Fruit fly (Drosophila melanogaster) whole organism, wandering third instar larva: ENCODE data around the gene Mst36Fa.

Experiments used
- CrebA ChIP-seq: fragments of 200-800 bp; sonication (Bioruptor generic); optimal IDR thresholded peaks from 2 replicates; lab custom pipeline; 2016; ENCODE audit warnings: missing biosample characterization, mild to moderate bottlenecking, missing genetic modification characterization, borderline replicate concordance
- Hr78 ChIP-seq: fragments of >200 bp; optimal IDR thresholded peaks from 2 replicates; lab custom pipeline; 2017; ENCODE audit warnings: missing biosample characterization, missing genetic modification characterization
- Mio ChIP-seq: sonication (Bioruptor generic); optimal IDR thresholded peaks from 2 replicates; lab custom pipeline; 2016; ENCODE audit warnings: missing biosample characterization, missing genetic modification characterization
- Myc ChIP-seq: fragments of >200 bp; optimal IDR thresholded peaks from 2 replicates; lab custom pipeline; 2017
- OdsH ChIP-seq: fragments of 200-800 bp; sonication (Bioruptor generic); optimal IDR thresholded peaks from 2 replicates; lab custom pipeline; 2016; ENCODE audit warnings: missing biosample characterization, mild to moderate bottlenecking, missing genetic modification characterization
- fru ChIP-seq: fragments of 200-800 bp; sonication (Bioruptor generic); optimal IDR thresholded peaks from 3 replicates; lab custom pipeline; 2016; ENCODE audit warnings: missing biosample characterization, mild to moderate bottlenecking, missing genetic modification characterization
- h ChIP-seq: fragments of 200-800 bp; sonication (Bioruptor generic); optimal IDR thresholded peaks from 3 replicates; lab custom pipeline; 2016; ENCODE audit warnings: missing biosample characterization, mild to moderate bottlenecking, missing genetic modification characterization
- psq ChIP-seq: fragments of 200-800 bp; sonication (Bioruptor generic); optimal IDR thresholded peaks from 3 replicates; lab custom pipeline; 2017; ENCODE audit warnings: missing biosample characterization, mild to moderate bottlenecking, missing genetic modification characterization, moderate library complexity
- rgr ChIP-seq: fragments of 200-800 bp; sonication (Bioruptor generic); optimal IDR thresholded peaks from 3 replicates; lab custom pipeline; 2016; ENCODE audit warnings: missing biosample characterization, mild to moderate bottlenecking, missing genetic modification characterization
- tai ChIP-seq: sonication (Bioruptor generic); optimal IDR thresholded peaks from 2 replicates; lab custom pipeline; 2016; ENCODE audit warnings: missing biosample characterization, missing genetic modification characterization

- TF ChIP-seq OdsH (GFP tag; lab: Kevin White, UChicago) (peak; percentile 47), rgr (GFP tag; lab: Kevin White, UChicago) (peak; percentile 20), Myc (lab: Kevin White, UChicago) (no peak), CrebA (GFP tag; lab: Kevin White, UChicago) (no peak), Mio (GFP tag; lab: Kevin White, UChicago) (no peak), psq (peak; percentile 58), tai (GFP tag; lab: Kevin White, UChicago) (no peak), Hr78 (GFP tag; lab: Kevin White, UChicago) (no peak), h (GFP tag; lab: Kevin White, UChicago) (peak; percentile 44), fru (GFP tag; lab: Kevin White, UChicago) (peak; percentile 62)
Measured at dm6 chr2L:18647857-18648652, 28.7 kb downstream of the Mst36Fa start.
